Fruit fly (Drosophila melanogaster): ENCODE measurements around the gene Drak.

The Drak gene

dm6 chrX:11555070-11555469 is 62.1 kb downstream of the Drak start (continued):
- TF ChIP-seq CG42726 (GFP tag; IDR thresholded peaks at IDR 0.05; ENCODE audit: partially characterized antibody) (no peak), sim (GFP tag; IDR thresholded peaks at IDR 0.05) (no peak), seq (GFP tag; IDR thresholded peaks at IDR 0.05) (no peak), shn (GFP tag; optimal IDR thresholded peaks at IDR 0.05) (no peak), bowl (GFP tag; IDR thresholded peaks at IDR 0.05) (no peak), Neu2 (GFP tag; optimal IDR thresholded peaks at IDR 0.05; ENCODE audit: borderline replicate concordance) (no peak), ap (GFP tag; IDR thresholded peaks at IDR 0.05) (no peak), prd (optimal IDR thresholded peaks at IDR 0.05) (no peak), prd (GFP tag; IDR thresholded peaks at IDR 0.05) (no peak), CG3847 (GFP tag; IDR thresholded peaks at IDR 0.05) (no peak), ase (GFP tag; IDR thresholded peaks at IDR 0.05) (no peak), CG13287 (GFP tag; IDR thresholded peaks at IDR 0.05; ENCODE audit: partially characterized antibody) (no peak; the same call in 1 of the 2 replicates), gfzf (GFP tag; optimal IDR thresholded peaks at IDR 0.05) (no peak), Deaf1 (tag; optimal IDR thresholded peaks at IDR 0.05) (no peak), CG17802 (tag; optimal IDR thresholded peaks at IDR 0.05) (no peak), pfk (GFP tag; optimal IDR thresholded peaks at IDR 0.05) (no peak), C15 (GFP tag; IDR thresholded peaks at IDR 0.05) (no peak), crol (GFP tag; IDR thresholded peaks at IDR 0.05) (no peak), z (GFP tag; IDR thresholded peaks at IDR 0.05) (no peak), crc (GFP tag; optimal IDR thresholded peaks at IDR 0.05) (no peak), nmo (GFP tag; optimal IDR thresholded peaks at IDR 0.05) (no peak), CG3726 (GFP tag; IDR thresholded peaks at IDR 0.05) (no peak), CG12155 (GFP tag; optimal IDR thresholded peaks at IDR 0.05) (no peak), Hsf (GFP tag; optimal IDR thresholded peaks at IDR 0.05) (no peak), pros (GFP tag; optimal IDR thresholded peaks at IDR 0.05) (no peak), CG6683 (GFP tag; optimal IDR thresholded peaks at IDR 0.05) (no peak), zen (tag; optimal IDR thresholded peaks at IDR 0.05) (no peak), CG13624 (GFP tag; optimal IDR thresholded peaks at IDR 0.05) (no peak), Med (GFP tag) (peak; percentile 66), CG7839 (tag; optimal IDR thresholded peaks at IDR 0.05) (peak; percentile 14), ci (GFP tag; IDR thresholded peaks at IDR 0.05) (no peak), CG15011 (GFP tag; optimal IDR thresholded peaks at IDR 0.05) (no peak), CG30020 (tag; optimal IDR thresholded peaks at IDR 0.05) (no peak), Ada2b (GFP tag; IDR thresholded peaks at IDR 0.05) (no peak), ash1 (GFP tag; optimal IDR thresholded peaks at IDR 0.05) (no peak), Vsx1 (GFP tag; optimal IDR thresholded peaks at IDR 0.05) (no peak), CG1233 (GFP tag; optimal IDR thresholded peaks at IDR 0.05) (no peak), CG32532 (GFP tag; IDR thresholded peaks at IDR 0.05) (no peak; the same call in 1 of the 2 replicates), ATbp (GFP tag; optimal IDR thresholded peaks at IDR 0.05) (no peak), dm (GFP tag; optimal IDR thresholded peaks at IDR 0.05) (no peak), insv (GFP tag; optimal IDR thresholded peaks at IDR 0.05) (no peak), Lhr (GFP tag; optimal IDR thresholded peaks at IDR 0.05) (no peak), toy (GFP tag; IDR thresholded peaks at IDR 0.05) (no peak), phol (tag; optimal IDR thresholded peaks at IDR 0.05) (peak; percentile 6), CG17568 (GFP tag; optimal IDR thresholded peaks at IDR 0.05) (peak; percentile 43), slbo (GFP tag; IDR thresholded peaks at IDR 0.05) (no peak), Camta (GFP tag; optimal IDR thresholded peaks at IDR 0.05) (no peak), CG10565 (GFP tag; optimal IDR thresholded peaks at IDR 0.05) (no peak), vvl (GFP tag; IDR thresholded peaks at IDR 0.05) (0 out of 2 replicates have a peak, but pooled peaks have one; percentile 33), Ets97D (GFP tag; optimal IDR thresholded peaks at IDR 0.05) (no peak), repo (GFP tag; optimal IDR thresholded peaks at IDR 0.05) (no peak), CG11093 (GFP tag; IDR thresholded peaks at IDR 0.05) (no peak)

Data from whole organism, embryonic.